Fruit fly (Drosophila melanogaster): Measurements from ENCODE around the gene mge.

Gene mge

dm6 chr3L:3905111-3905510 lies 4.6 kb downstream of the mge start, which contains the start of gene ida (continued):
- TF ChIP-seq Sry-δ (GFP tag; optimal IDR thresholded peaks at IDR 0.05): peak; percentile 35
- TF ChIP-seq croc (GFP tag; conservative IDR thresholded peaks at IDR 0.05): no peak
- TF ChIP-seq CG7987 (GFP tag; optimal IDR thresholded peaks at IDR 0.05): peak; percentile 6
- TF ChIP-seq Bgb (GFP tag; IDR thresholded peaks at IDR 0.05; ENCODE audit: partially characterized antibody): peak; percentile 39; the same call in 1 of the 2 replicates
- no peak for TF ChIP-seq NC2β (GFP tag; optimal IDR thresholded peaks at IDR 0.05)
- no peak for TF ChIP-seq CG18011 (GFP tag; optimal IDR thresholded peaks at IDR 0.05)
- no peak for TF ChIP-seq CG3838 (GFP tag; optimal IDR thresholded peaks at IDR 0.05)
- no peak for TF ChIP-seq tll (GFP tag; optimal IDR thresholded peaks at IDR 0.05)
- TF ChIP-seq CG12155 (GFP tag; optimal IDR thresholded peaks at IDR 0.05): no peak
- peak; percentile 37 for TF ChIP-seq BEAF-32 (GFP tag; optimal IDR thresholded peaks at IDR 0.05)
- no peak for TF ChIP-seq crc (GFP tag; optimal IDR thresholded peaks at IDR 0.05)
- TF ChIP-seq CG13894 (tag; optimal IDR thresholded peaks at IDR 0.05): no peak
- TF ChIP-seq Drgx (GFP tag; IDR thresholded peaks at IDR 0.05): no peak
- TF ChIP-seq sob (GFP tag; IDR thresholded peaks at IDR 0.05): no peak
- no peak; the same call in 1 of the 2 replicates for TF ChIP-seq chm (GFP tag; IDR thresholded peaks at IDR 0.05)
- TF ChIP-seq Elba2 (GFP tag; optimal IDR thresholded peaks at IDR 0.05): no peak
- TF ChIP-seq CG12391 (tag; optimal IDR thresholded peaks at IDR 0.05): no peak
- no peak for TF ChIP-seq crol (GFP tag; IDR thresholded peaks at IDR 0.05)
- no peak for TF ChIP-seq sens-2 (GFP tag; IDR thresholded peaks at IDR 0.05)
- no peak for TF ChIP-seq repo (GFP tag; optimal IDR thresholded peaks at IDR 0.05)
- no peak for TF ChIP-seq jing (GFP tag; optimal IDR thresholded peaks at IDR 0.05)
- no peak for TF ChIP-seq knrl (GFP tag; IDR thresholded peaks at IDR 0.05; ENCODE audit: partially characterized antibody)
- no peak for TF ChIP-seq amos (GFP tag; IDR thresholded peaks at IDR 0.05; ENCODE audit: partially characterized antibody)
- TF ChIP-seq Blimp-1 (GFP tag; optimal IDR thresholded peaks at IDR 0.05): no peak
- TF ChIP-seq Awh (GFP tag; IDR thresholded peaks at IDR 0.05): no peak
- peak; percentile 61 for TF ChIP-seq trem (tag; optimal IDR thresholded peaks at IDR 0.05)
- TF ChIP-seq Ada2b (GFP tag; IDR thresholded peaks at IDR 0.05): no peak
- TF ChIP-seq Eip74EF (GFP tag; optimal IDR thresholded peaks at IDR 0.05): no peak
- no peak for TF ChIP-seq CG10959 (GFP tag; IDR thresholded peaks at IDR 0.05)
- no peak for TF ChIP-seq kni (GFP tag; optimal IDR thresholded peaks at IDR 0.05)
- TF ChIP-seq dmrt11E (tag; optimal IDR thresholded peaks at IDR 0.05): no peak
- peak; percentile 88 for TF ChIP-seq pzg (GFP tag; optimal IDR thresholded peaks at IDR 0.05)
- no peak for TF ChIP-seq zf30C (GFP tag; optimal IDR thresholded peaks at IDR 0.05)
- TF ChIP-seq CG9727 (GFP tag; optimal IDR thresholded peaks at IDR 0.05): no peak
- no peak for TF ChIP-seq gem (tag; optimal IDR thresholded peaks at IDR 0.05)
- TF ChIP-seq mirr (GFP tag; optimal IDR thresholded peaks at IDR 0.05): no peak
- peak; percentile 43 for TF ChIP-seq CG13123 (GFP tag; optimal IDR thresholded peaks at IDR 0.05)
- TF ChIP-seq Pdp1 (GFP tag; optimal IDR thresholded peaks at IDR 0.05): peak in 1 of 2 experiments; percentile 6
- TF ChIP-seq CG7372 (GFP tag; IDR thresholded peaks at IDR 0.05): no peak
- TF ChIP-seq CG14441 (GFP tag; IDR thresholded peaks at IDR 0.05): peak; percentile 34; the same call in 1 of the 2 replicates
- no peak for TF ChIP-seq NK7.1 (GFP tag; optimal IDR thresholded peaks at IDR 0.05)
- TF ChIP-seq CG11504 (tag; optimal IDR thresholded peaks at IDR 0.05): no peak
- no peak for TF ChIP-seq CG15011 (GFP tag; optimal IDR thresholded peaks at IDR 0.05)
- TF ChIP-seq CG3065 (GFP tag; optimal IDR thresholded peaks at IDR 0.05): no peak
- no peak for TF ChIP-seq Spps (tag; optimal IDR thresholded peaks at IDR 0.05)
- no peak for TF ChIP-seq CG10431 (GFP tag; optimal IDR thresholded peaks at IDR 0.05)
- TF ChIP-seq CG32532 (GFP tag; IDR thresholded peaks at IDR 0.05): no peak
- TF ChIP-seq MTF-1 (GFP tag; optimal IDR thresholded peaks at IDR 0.05; ENCODE audit: borderline replicate concordance): no peak
- no peak for TF ChIP-seq sqz (GFP tag; optimal IDR thresholded peaks at IDR 0.05)
- no peak for TF ChIP-seq CG16779 (GFP tag; IDR thresholded peaks at IDR 0.05)

Measured in whole organism, embryonic.